Worm (Caenorhabditis elegans) whole organism, young adult: ENCODE results near the gene unc-58.

Source experiments
- nfya-1 ChIP-seq: sonication (generic microtip); optimal IDR thresholded peaks from 2 replicates; lab custom pipeline; 2017; ENCODE audit warnings: antibody characterized with exemption, missing compliant biosample characterization, missing genetic modification characterization, borderline replicate concordance; ENCODE audit not compliant: insufficient read depth
- nhr-90 ChIP-seq: sonication (generic microtip); optimal IDR thresholded peaks from 2 replicates; lab custom pipeline; 2016; ENCODE audit warnings: missing genotype, mild to moderate bottlenecking, missing genetic modification characterization, missing compliant biosample characterization
- snpc-4 ChIP-seq, 5 experiments: fragments of 150-350 bp in 1 of 5; sonication (generic microtip) in 4 of 5; optimal IDR thresholded peaks; 2 replicates each; lab custom pipeline; 2014 to 2018; ENCODE audit warnings: missing genetic modification characterization in 5 of 5, missing biosample characterization in 3 of 5, antibody characterized with exemption in 2 of 5, mild to moderate bottlenecking in 2 of 5, missing compliant biosample characterization in 2 of 5, missing genotype in 2 of 5, moderate library complexity in 2 of 5, missing genetic modification reagents in 1 of 5
- unc-62 ChIP-seq: fragments of 150-350 bp; optimal IDR thresholded peaks from 2 replicates; lab custom pipeline; 2014; ENCODE audit warnings: missing biosample characterization, missing genetic modification reagents, missing genetic modification characterization
- ztf-22 ChIP-seq: fragments of 200-800 bp; sonication (Bioruptor generic); optimal IDR thresholded peaks from 2 replicates; lab custom pipeline; 2018; ENCODE audit warnings: mild to moderate bottlenecking, missing genetic modification characterization, moderate library complexity, missing compliant biosample characterization

DNA sequence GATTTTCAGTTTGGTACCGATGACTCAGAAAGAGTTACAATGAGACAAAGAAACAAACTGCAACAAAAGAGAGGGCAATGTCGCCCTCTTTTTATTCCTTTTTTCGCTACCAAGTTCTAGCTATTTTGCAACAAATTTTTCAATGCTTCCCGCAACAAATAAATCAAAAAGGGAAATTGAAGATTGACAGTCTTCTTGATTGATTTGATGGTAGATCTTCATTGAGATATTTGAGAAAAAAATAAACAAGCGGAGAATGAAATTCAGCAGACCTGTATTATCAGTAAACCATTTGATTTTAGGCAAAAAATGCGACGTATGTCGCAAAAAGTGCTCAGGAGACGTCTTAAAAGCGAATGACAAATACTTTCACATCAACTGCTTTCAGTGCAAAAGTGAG, 14.3 kb upstream of the unc-58 start:
- TF ChIP-seq unc-62 (GFP tag; lab: Kevin White, UChicago) (no peak), nfya-1 (tag; lab: Kevin White, UChicago) (no peak), nhr-90 (tag; lab: Kevin White, UChicago) (no peak), ztf-22 (GFP tag; lab: Kevin White, UChicago) (no peak), snpc-4 (GFP tag; optimal IDR thresholded peaks at IDR 0.05; lab: Kevin White, UChicago) (no peak), snpc-4 (tag; optimal IDR thresholded peaks at IDR 0.05; lab: Kevin White, UChicago) (no peak)
